Fruit fly (Drosophila melanogaster) whole organism, pupa: ENCODE results near the gene CG9391.

Experiments
- CG10348 ChIP-seq: fragments of 200-800 bp; sonication (Bioruptor generic); IDR thresholded peaks from 2 replicates; pipeline ENCODE4 v1.3.6; 2022; ENCODE audit warnings: missing biosample characterization, missing genetic modification characterization
- CG12605 ChIP-seq: fragments of 200-800 bp; sonication (Bioruptor generic); IDR thresholded peaks from 2 replicates; pipeline ENCODE4 v1.3.6; 2022; ENCODE audit warnings: missing biosample characterization, missing genetic modification characterization
- CG32121 ChIP-seq: fragments of 200-800 bp; sonication (Bioruptor generic); IDR thresholded peaks from 2 replicates; pipeline ENCODE4 v1.3.6; 2022; ENCODE audit warnings: missing biosample characterization, missing genetic modification characterization
- CG34367 ChIP-seq: fragments of 200-800 bp; sonication (Bioruptor generic); optimal IDR thresholded peaks from 2 replicates; lab custom pipeline; 2018; ENCODE audit warnings: missing biosample characterization, mild to moderate bottlenecking, missing genetic modification characterization
- CG8159 ChIP-seq: fragments of 200-800 bp; sonication (Bioruptor generic); optimal IDR thresholded peaks from 3 replicates; lab custom pipeline; 2018; ENCODE audit warnings: missing biosample characterization, mild to moderate bottlenecking, missing genetic modification characterization, moderate library complexity
- D1 ChIP-seq: fragments of 200-800 bp; sonication (Bioruptor generic); optimal IDR thresholded peaks from 2 replicates; lab custom pipeline; 2018; ENCODE audit warnings: missing biosample characterization, mild to moderate bottlenecking, missing genetic modification characterization, moderate library complexity
- Pif1A ChIP-seq: fragments of 200-800 bp; sonication (Bioruptor generic); optimal IDR thresholded peaks from 3 replicates; lab custom pipeline; 2016; ENCODE audit warnings: missing biosample characterization, missing genetic modification characterization

dm6 chr3L:21280996-21281691 is 13.0 kb upstream of the CG9391 start, which contains the start of gene ppl:
- TF ChIP-seq CG34367 (tag; lab: Kevin White, UChicago) (no peak), CG12605 (no peak), D1 (tag; lab: Kevin White, UChicago) (no peak), CG32121 (no peak), Pif1A (GFP tag; lab: Kevin White, UChicago) (no peak), CG8159 (tag; lab: Kevin White, UChicago) (no peak), CG10348 (GFP tag; lab: Robert Waterston, UW) (no peak)
